Fruit fly (Drosophila melanogaster): ENCODE measurements around the gene Gmppb.

The Gmppb gene

dm6 chr3R:4852373-4852860 lies 41.2 kb downstream of the Gmppb start, which contains the start of gene opa:
Gene opa, plus strand, starts transcription at chr3R:4852813.
- TF ChIP-seq gl (tag; optimal IDR thresholded peaks at IDR 0.05): no peak
- TF ChIP-seq D1 (tag; optimal IDR thresholded peaks at IDR 0.05): peak; percentile 36
- 0 out of 3 replicates have a peak, but pooled peaks have one; percentile 9 for TF ChIP-seq CG4496 (GFP tag; IDR thresholded peaks at IDR 0.05)

DNA sequence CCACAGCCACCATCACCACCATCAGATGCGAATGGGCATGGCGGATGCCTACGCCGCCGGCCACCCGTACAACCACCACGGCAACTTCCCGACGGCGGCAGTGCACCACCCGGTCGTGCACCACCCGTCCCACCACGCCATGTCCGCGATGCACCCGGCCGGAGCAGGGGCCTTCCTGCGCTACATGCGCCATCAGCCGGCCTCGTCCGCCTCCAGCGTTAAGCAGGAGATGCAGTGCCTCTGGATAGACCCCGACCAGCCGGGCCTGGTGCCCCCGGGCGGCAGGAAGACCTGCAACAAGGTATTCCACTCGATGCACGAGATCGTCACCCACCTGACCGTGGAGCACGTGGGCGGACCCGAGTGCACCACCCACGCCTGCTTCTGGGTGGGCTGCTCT lies 42.3 kb downstream of the Gmppb start:
- TF ChIP-seq EcR (GFP tag; optimal IDR thresholded peaks at IDR 0.05) (no peak), CG12605 (GFP tag; IDR thresholded peaks at IDR 0.05) (no peak), CG13204 (GFP tag; optimal IDR thresholded peaks at IDR 0.05) (no peak), Pif1B (GFP tag; optimal IDR thresholded peaks at IDR 0.05) (no peak), CG4496 (GFP tag; IDR thresholded peaks at IDR 0.05) (no peak), CG10348 (GFP tag; IDR thresholded peaks at IDR 0.05) (no peak), CG15710 (tag; optimal IDR thresholded peaks at IDR 0.05) (no peak)

DNA sequence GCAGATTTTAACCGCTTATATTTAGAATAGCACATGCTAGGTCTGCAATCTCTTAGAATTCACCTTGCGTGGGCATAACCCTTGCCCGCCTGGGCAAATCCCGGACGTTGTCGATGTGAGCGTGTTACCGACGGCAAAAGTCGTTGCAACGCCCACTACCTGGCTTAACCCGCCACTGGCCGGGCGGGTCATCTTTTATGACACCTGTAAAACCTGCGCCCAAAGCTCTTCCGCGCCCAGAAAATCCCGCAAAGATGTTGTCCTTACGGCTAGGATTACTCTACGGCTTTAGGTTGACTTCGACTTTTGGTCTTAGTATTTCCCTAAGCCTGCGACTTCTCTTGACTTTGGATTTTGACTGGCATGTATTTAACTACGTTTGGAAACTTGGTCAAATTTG lies 43.0 kb downstream of the Gmppb start:
- TF ChIP-seq CG34367 (tag; optimal IDR thresholded peaks at IDR 0.05): no peak
- no peak for TF ChIP-seq fd96Ca (GFP tag; IDR thresholded peaks at IDR 0.05)

DNA sequence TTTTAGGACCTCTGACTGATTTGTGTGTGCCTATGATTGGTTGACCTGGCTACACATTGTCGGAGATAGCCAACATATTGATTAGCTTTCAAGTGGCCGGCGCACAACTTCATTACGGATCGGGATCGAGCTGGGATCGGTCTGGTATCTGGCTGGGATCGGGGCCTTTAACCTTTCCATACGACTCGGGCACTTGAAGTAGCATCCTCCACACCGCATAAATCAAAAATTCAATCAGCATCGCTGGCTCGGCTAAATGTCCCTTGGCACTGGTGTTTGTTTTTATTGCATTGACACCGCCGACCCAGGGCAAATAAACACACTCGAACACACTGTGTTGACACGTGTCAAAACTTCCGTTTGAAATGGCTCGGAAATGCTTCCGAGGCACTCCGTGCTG lies 44.5 kb downstream of the Gmppb start:
- no peak for TF ChIP-seq Ets98B (GFP tag; IDR thresholded peaks at IDR 0.05)
- no peak for TF ChIP-seq Pif1B (GFP tag; optimal IDR thresholded peaks at IDR 0.05)
- no peak for TF ChIP-seq gl (tag; optimal IDR thresholded peaks at IDR 0.05)
- no peak for TF ChIP-seq EcR (GFP tag; optimal IDR thresholded peaks at IDR 0.05)
- no peak for TF ChIP-seq CG14655 (GFP tag; optimal IDR thresholded peaks at IDR 0.05)
- TF ChIP-seq CG4496 (GFP tag; IDR thresholded peaks at IDR 0.05): no peak
- TF ChIP-seq CG12605 (GFP tag; IDR thresholded peaks at IDR 0.05): no peak
- TF ChIP-seq CG13204 (GFP tag; optimal IDR thresholded peaks at IDR 0.05): no peak
- TF ChIP-seq CG17806 (tag; optimal IDR thresholded peaks at IDR 0.05): no peak
- TF ChIP-seq CG9948 (tag; optimal IDR thresholded peaks at IDR 0.05): no peak
- no peak for TF ChIP-seq CG34367 (tag; optimal IDR thresholded peaks at IDR 0.05)
- TF ChIP-seq Pif1A (GFP tag; optimal IDR thresholded peaks at IDR 0.05): no peak

DNA sequence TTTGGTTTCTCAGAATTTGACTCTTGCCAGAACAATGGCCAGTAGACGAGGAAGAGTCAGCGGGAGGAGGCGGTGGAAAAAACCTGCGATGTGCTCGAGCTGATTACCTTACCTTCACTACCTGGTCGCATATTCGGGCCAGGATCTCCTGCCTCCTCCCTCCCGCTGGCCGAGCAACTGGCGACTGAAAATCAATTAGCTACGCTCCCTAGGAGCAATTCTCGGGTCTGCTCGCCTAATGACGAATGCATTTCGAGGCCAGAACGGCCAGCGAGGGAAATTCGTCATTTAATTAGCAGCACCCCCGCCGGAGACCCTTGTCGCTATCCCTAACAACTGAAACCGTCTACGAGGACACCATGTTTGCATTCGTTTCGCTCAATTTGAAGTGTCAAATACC lies 46.8 kb downstream of the Gmppb start:
- TF ChIP-seq CG14655 (GFP tag; optimal IDR thresholded peaks at IDR 0.05) (no peak), CG12605 (GFP tag; IDR thresholded peaks at IDR 0.05) (no peak), fd96Ca (GFP tag; IDR thresholded peaks at IDR 0.05) (no peak), EcR (GFP tag; optimal IDR thresholded peaks at IDR 0.05) (no peak), CG13204 (GFP tag; optimal IDR thresholded peaks at IDR 0.05) (no peak), CG34367 (tag; optimal IDR thresholded peaks at IDR 0.05) (no peak), CG17806 (tag; optimal IDR thresholded peaks at IDR 0.05) (no peak), gl (tag; optimal IDR thresholded peaks at IDR 0.05) (no peak), CG10348 (GFP tag; IDR thresholded peaks at IDR 0.05) (no peak), Snoo (tag; optimal IDR thresholded peaks at IDR 0.05) (no peak), D1 (tag; optimal IDR thresholded peaks at IDR 0.05) (no peak), CG8301 (tag; optimal IDR thresholded peaks at IDR 0.05) (no peak), CG32121 (GFP tag; IDR thresholded peaks at IDR 0.05) (no peak), CG8159 (tag; optimal IDR thresholded peaks at IDR 0.05) (no peak), Pif1B (GFP tag; optimal IDR thresholded peaks at IDR 0.05) (no peak), Ets98B (GFP tag; IDR thresholded peaks at IDR 0.05) (no peak), rn (GFP tag; IDR thresholded peaks at IDR 0.05) (no peak), CG15710 (tag; optimal IDR thresholded peaks at IDR 0.05) (no peak), Pif1A (GFP tag; optimal IDR thresholded peaks at IDR 0.05) (no peak), CG4496 (GFP tag; IDR thresholded peaks at IDR 0.05) (no peak)

DNA sequence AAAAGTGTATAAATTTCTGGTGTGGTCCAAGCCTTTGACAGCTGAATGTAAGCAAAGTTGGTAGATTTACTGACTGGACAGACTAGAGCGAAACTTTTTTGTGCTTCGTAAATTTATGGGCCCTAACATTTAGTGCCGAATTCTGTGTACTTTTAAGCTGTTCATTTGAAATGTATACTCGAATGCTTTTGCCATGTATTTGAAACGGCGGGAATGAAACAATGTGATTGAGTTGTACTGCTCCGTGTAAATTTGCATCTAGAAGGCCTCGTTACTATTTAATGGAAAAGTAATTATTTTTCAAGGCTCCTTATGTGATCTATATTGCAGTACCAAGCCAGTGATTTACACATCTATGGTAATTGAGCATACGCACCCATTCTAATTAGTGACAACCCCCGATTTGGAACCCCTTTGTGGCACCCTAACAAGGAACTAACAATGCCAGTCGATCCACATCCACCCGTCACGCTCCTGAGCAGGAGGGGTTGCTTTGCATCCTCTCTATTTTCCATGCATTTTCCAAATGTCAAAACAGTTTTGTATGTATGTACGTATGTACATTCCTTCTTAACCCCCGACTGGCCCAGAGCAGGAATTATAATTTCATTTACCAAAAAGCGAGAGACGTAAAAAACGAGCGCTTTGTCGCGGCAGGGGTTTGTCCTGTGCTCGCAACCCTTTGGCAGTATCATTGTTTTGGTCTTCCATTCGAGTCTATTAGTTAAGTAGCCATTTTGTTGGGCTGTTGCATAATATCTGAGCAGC lies 47.4 kb downstream of the Gmppb start:
- TF ChIP-seq CG10348 (GFP tag; IDR thresholded peaks at IDR 0.05): no peak
- TF ChIP-seq CG34367 (tag; optimal IDR thresholded peaks at IDR 0.05): no peak
- no peak for TF ChIP-seq CG9948 (tag; optimal IDR thresholded peaks at IDR 0.05)
- no peak for TF ChIP-seq CG14655 (GFP tag; optimal IDR thresholded peaks at IDR 0.05)
- TF ChIP-seq rn (GFP tag; IDR thresholded peaks at IDR 0.05): no peak
- no peak for TF ChIP-seq CG4496 (GFP tag; IDR thresholded peaks at IDR 0.05)
- no peak for TF ChIP-seq CG17806 (tag; optimal IDR thresholded peaks at IDR 0.05)
- TF ChIP-seq D1 (tag; optimal IDR thresholded peaks at IDR 0.05): no peak
- TF ChIP-seq EcR (GFP tag; optimal IDR thresholded peaks at IDR 0.05): no peak
- TF ChIP-seq Pif1B (GFP tag; optimal IDR thresholded peaks at IDR 0.05): no peak
- TF ChIP-seq CG13204 (GFP tag; optimal IDR thresholded peaks at IDR 0.05): no peak
- no peak for TF ChIP-seq Pif1A (GFP tag; optimal IDR thresholded peaks at IDR 0.05)

dm6 chr3R:4861144-4861543 lies 49.9 kb downstream of the Gmppb start:
- TF ChIP-seq fd96Ca (GFP tag; IDR thresholded peaks at IDR 0.05): no peak
- no peak for TF ChIP-seq rn (GFP tag; IDR thresholded peaks at IDR 0.05)
- TF ChIP-seq CG4496 (GFP tag; IDR thresholded peaks at IDR 0.05): no peak
- no peak for TF ChIP-seq Pif1B (GFP tag; optimal IDR thresholded peaks at IDR 0.05)
- TF ChIP-seq CG13204 (GFP tag; optimal IDR thresholded peaks at IDR 0.05): no peak
- no peak for TF ChIP-seq CG15710 (tag; optimal IDR thresholded peaks at IDR 0.05)
- no peak for TF ChIP-seq gl (tag; optimal IDR thresholded peaks at IDR 0.05)
- no peak for TF ChIP-seq CG8301 (tag; optimal IDR thresholded peaks at IDR 0.05)
- no peak for TF ChIP-seq CG32121 (GFP tag; IDR thresholded peaks at IDR 0.05)
- no peak for TF ChIP-seq CG8159 (tag; optimal IDR thresholded peaks at IDR 0.05)
- no peak for TF ChIP-seq CG12605 (GFP tag; IDR thresholded peaks at IDR 0.05)
- no peak for TF ChIP-seq CG34367 (tag; optimal IDR thresholded peaks at IDR 0.05)
- TF ChIP-seq Pif1A (GFP tag; optimal IDR thresholded peaks at IDR 0.05): no peak
- no peak for TF ChIP-seq CG17806 (tag; optimal IDR thresholded peaks at IDR 0.05)
- no peak for TF ChIP-seq CG9948 (tag; optimal IDR thresholded peaks at IDR 0.05)
- TF ChIP-seq CG14655 (GFP tag; optimal IDR thresholded peaks at IDR 0.05): no peak
- no peak for TF ChIP-seq Snoo (tag; optimal IDR thresholded peaks at IDR 0.05)
- no peak for TF ChIP-seq EcR (GFP tag; optimal IDR thresholded peaks at IDR 0.05)
- no peak for TF ChIP-seq CG10348 (GFP tag; IDR thresholded peaks at IDR 0.05)
